Fruit fly (Drosophila melanogaster) whole organism, prepupa: ENCODE measurements around the gene Obp73a.

Experiments used
- CG10669 ChIP-seq: fragments of 200-800 bp; sonication (Bioruptor generic); optimal IDR thresholded peaks from 3 replicates; lab custom pipeline; 2018; ENCODE audit warnings: missing biosample characterization, mild to moderate bottlenecking, missing genetic modification characterization, moderate library complexity
- CG15336 ChIP-seq: fragments of 200-800 bp; sonication (Bioruptor generic); IDR thresholded peaks from 2 replicates; pipeline ENCODE4 v1.3.6; 2022; ENCODE audit warnings: missing biosample characterization, missing genetic modification characterization
- CG31627 ChIP-seq: fragments of 200-800 bp; sonication (Bioruptor generic); optimal IDR thresholded peaks from 3 replicates; lab custom pipeline; 2016; ENCODE audit warnings: missing biosample characterization, missing genetic modification characterization
- CG6792 ChIP-seq: fragments of 200-800 bp; sonication (Bioruptor generic); optimal IDR thresholded peaks from 3 replicates; lab custom pipeline; 2016; ENCODE audit warnings: missing biosample characterization, missing genetic modification characterization
- CG6808 ChIP-seq: fragments of 200-800 bp; sonication (Bioruptor generic); optimal IDR thresholded peaks from 3 replicates; lab custom pipeline; 2017; ENCODE audit warnings: missing biosample characterization, missing genetic modification characterization, mild to moderate bottlenecking, moderate library complexity, missing genetic modification reagents
- CG6854 ChIP-seq: fragments of 200-800 bp; sonication (Bioruptor generic); optimal IDR thresholded peaks from 2 replicates; lab custom pipeline; 2017; ENCODE audit warnings: missing biosample characterization, mild to moderate bottlenecking, missing genetic modification characterization
- Eip78C ChIP-seq: fragments of 200-800 bp; sonication (Bioruptor generic); peaks from one replicate; lab custom pipeline; 2016; ENCODE audit warnings: missing biosample characterization, missing genetic modification characterization
- Ets96B ChIP-seq: fragments of 200-800 bp; optimal IDR thresholded peaks from 2 replicates; lab custom pipeline; 2019; ENCODE audit warnings: missing biosample characterization, mild to moderate bottlenecking, missing genetic modification characterization, moderate library complexity
- cyc ChIP-seq: fragments of 200-800 bp; sonication (Bioruptor generic); optimal IDR thresholded peaks from 3 replicates; lab custom pipeline; 2016; ENCODE audit warnings: missing biosample characterization, missing genetic modification characterization
- pdm3 ChIP-seq: fragments of 200-800 bp; sonication (Bioruptor generic); optimal IDR thresholded peaks from 3 replicates; lab custom pipeline; 2016; ENCODE audit warnings: missing biosample characterization, missing genetic modification characterization
- ss ChIP-seq, 2 experiments: fragments of 200-800 bp; sonication (Bioruptor generic); optimal IDR thresholded peaks; 2 replicates in 1 of 2; 3 replicates in 1 of 2; lab custom pipeline; 2017 to 2018; ENCODE audit warnings: mild to moderate bottlenecking in 2 of 2, missing biosample characterization in 2 of 2, missing genetic modification characterization in 2 of 2, moderate library complexity in 1 of 2

DNA sequence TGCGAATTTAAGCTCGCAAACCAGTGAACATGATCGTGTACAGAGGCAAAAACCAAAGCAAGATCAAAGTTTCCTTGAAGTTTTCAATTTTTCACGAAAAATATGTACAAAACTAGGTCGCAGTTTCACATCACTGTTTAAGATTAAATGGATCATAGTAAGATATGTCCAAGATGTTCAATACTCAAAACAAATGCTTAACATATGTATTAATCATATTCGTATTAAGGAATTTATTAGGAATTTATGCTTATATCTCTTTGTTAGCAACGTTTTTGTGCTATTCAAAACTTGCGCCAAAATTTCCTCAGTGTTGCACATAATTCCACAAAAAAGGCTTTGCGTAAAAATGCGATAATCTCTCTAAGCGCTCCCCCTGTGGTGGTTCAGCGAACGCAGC lies 43.2 kb downstream of the Obp73a start:
- TF ChIP-seq Ets96B (tag; lab: Kevin White, UChicago): no peak
- TF ChIP-seq pdm3 (GFP tag; lab: Kevin White, UChicago): peak; percentile 33
- no peak for TF ChIP-seq ss (GFP tag; optimal IDR thresholded peaks at IDR 0.05; lab: Kevin White, UChicago)
- TF ChIP-seq CG10669 (GFP tag; lab: Kevin White, UChicago): peak; percentile 21
- TF ChIP-seq CG31627: no peak
- no peak for TF ChIP-seq CG6854 (GFP tag; lab: Kevin White, UChicago)
- peak; percentile 18; the same call in 1 of the 2 replicates for TF ChIP-seq CG15336 (GFP tag; lab: Robert Waterston, UW)
- TF ChIP-seq CG6792 (GFP tag; lab: Kevin White, UChicago): no peak
- no peak for TF ChIP-seq cyc
- TF ChIP-seq Eip78C (GFP tag; lab: Kevin White, UChicago): peak; percentile 76
- peak; percentile 2 for TF ChIP-seq CG6808 (GFP tag; lab: Kevin White, UChicago)
